Fruit fly (Drosophila melanogaster): ENCODE data around the gene Acp76A.

The Acp76A gene

DNA sequence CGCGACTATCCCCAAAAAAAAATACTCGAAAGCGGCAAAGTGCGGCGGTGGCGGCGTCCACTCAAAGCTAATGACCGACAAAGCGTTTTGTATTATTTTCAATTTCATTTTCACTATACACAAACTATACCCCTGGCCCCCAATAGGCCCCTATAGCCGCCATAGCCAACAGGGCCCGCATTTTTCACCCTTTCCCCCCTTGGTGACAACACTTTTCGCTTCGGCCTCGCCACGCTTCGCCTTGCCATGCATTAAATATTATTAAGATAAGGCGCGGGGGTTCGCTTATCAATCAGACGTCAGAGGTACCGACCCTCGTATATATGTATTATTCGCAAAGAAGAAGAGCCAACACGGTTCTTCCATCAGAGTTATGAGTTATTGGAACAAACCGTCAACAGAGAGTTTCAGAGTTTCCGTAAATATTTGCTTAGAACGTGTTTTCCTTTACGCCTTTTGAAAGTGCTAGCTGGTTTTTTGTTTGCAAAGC lies 11.6 kb downstream of the Acp76A start:
- no peak for TF ChIP-seq CG17801 (GFP tag; optimal IDR thresholded peaks at IDR 0.05; ENCODE audit: partially characterized antibody)

DNA sequence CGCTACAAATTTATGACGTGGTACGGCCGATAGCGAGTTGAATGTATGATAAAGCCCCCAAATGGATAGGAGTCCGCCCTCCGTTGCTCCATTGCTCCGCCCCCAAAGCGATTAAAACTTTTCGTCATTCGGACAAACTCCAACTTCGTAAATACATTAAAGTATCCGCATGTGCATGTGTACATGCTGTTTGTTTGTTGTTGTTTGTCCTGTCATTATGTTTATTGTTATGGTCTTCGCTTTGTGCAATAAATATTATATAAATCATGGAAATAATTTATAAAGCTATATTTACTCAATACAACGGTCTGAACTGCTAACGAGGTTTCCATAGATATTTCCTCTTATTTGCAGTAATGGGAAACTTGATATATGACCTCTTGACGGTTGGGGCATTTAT lies 14.8 kb downstream of the Acp76A start:
- no peak for TF ChIP-seq CG17801 (GFP tag; optimal IDR thresholded peaks at IDR 0.05; ENCODE audit: partially characterized antibody)

DNA sequence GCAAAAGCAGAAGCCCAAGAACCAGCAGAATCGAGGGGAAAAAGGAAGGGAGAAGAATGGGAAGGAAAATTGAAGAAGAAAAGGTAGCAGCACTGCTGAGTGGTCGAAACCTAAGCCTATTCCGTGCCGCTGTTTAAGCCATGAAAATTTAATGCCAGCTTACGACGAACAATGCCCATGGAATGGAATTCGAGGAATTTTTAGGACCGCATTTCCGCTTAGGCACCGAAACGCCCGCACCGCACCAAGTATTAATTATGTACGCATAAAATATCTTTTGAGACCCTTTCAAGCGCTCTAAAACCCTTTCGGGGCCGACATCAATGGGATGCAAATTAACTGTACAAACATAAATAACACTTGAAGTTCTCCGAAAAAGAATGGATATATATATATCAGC lies 15.7 kb downstream of the Acp76A start:
- no peak for TF ChIP-seq CG17801 (GFP tag; optimal IDR thresholded peaks at IDR 0.05; ENCODE audit: partially characterized antibody)

DNA sequence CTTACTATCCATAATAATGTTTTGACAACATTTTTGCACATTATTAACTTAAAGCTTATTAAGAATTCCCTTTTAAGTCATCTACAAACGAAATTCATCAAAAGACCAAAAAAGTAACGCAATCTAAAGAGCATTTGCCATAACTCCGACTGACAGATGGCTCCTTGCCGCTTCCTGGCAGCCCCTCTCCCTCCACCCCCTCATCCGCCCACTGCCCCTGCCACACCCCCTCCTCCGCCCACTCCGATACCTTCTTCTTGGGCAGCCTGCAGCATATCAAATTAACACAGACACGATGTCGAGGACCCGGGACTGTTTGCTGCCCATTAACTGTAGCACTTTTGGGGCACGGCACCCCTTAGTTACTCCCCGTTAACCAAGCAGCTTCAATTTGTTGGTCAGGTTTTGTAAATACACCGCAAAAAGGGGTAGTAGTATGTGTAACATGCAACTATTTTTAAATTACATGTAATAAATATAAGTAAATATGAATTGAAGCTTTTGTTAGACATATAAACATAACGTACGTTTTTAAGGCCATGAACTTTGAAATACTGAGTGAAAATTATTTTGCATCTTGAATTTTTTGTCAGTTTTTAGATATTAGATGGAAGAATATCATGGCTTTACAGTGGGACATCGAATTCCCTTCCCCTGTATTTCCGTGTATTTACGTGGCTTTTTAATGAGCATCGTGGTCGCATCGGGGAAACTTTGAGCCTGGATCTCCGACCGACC lies 16.5 kb downstream of the Acp76A start:
- no peak for TF ChIP-seq CG17801 (GFP tag; optimal IDR thresholded peaks at IDR 0.05; ENCODE audit: partially characterized antibody)

DNA sequence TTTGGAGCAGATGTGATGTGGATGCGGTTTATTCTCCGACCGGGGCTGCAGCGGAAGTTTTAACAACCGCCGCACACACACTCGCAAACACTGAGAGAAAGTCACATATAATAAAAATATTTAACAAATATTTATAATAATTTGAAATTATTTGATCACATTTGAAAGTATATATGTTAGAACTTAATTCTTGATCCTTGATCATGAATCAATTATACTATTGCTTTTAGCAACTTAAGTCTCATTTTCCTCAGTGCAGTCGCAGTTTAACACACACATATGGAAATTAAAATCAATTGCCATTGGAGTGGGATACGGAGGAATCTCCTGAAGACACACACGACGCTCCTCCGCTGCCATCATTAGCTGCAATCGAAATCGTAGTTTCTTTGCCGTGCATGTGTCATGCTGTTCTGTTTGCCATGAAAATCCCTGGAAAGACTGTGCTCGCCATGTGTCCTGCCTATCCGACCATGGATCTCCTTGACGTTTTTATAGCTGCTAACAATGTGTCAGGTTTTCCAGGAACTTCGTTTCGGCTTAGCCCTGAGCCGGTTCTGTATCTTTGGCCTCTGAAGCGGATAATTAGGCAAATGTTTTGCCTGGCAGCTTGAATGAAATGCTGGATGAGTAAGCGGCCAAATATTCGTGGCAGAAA lies 18.5 kb downstream of the Acp76A start:
- TF ChIP-seq CG17801 (GFP tag; optimal IDR thresholded peaks at IDR 0.05; ENCODE audit: partially characterized antibody) = no peak

DNA sequence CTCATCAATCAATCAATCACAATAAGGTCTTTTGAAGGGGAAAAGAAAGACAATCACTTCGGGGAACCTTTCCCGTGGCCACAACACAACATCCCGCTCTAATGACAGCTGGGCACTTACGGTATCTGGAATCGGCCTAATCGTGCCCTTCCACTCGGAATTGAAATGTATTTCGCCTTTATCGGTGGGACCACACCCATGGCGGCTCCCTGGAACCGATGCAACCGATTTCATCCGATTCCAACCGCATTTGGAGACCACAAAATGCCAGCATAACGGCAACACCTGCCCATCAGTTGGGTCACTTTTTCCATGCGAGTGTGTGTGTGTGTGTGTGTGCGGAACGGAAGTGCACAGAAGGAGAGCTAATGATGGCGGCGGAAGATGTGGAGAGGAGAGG lies 19.1 kb downstream of the Acp76A start:
- no peak for TF ChIP-seq CG17801 (GFP tag; optimal IDR thresholded peaks at IDR 0.05; ENCODE audit: partially characterized antibody)

DNA sequence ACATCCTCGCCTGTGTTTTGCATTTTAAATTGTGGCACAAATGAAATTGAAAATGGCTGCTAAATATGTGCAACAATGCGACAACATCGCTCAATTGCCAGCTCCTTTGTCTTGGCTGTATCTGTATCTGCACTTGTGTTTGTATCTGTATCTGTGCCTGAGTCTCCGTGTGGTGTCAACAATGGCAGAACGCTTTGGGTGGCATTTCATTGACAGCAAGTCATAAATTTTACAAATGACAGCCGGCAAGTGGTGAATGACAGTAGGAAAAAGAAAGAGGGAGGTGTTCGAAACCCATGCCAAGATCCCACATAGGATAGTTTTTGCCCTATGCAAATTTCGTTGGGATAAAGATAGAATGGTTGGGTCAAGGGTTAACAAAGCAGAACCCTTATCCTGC lies 20.0 kb downstream of the Acp76A start:
- no peak for TF ChIP-seq CG17801 (GFP tag; optimal IDR thresholded peaks at IDR 0.05; ENCODE audit: partially characterized antibody)

DNA sequence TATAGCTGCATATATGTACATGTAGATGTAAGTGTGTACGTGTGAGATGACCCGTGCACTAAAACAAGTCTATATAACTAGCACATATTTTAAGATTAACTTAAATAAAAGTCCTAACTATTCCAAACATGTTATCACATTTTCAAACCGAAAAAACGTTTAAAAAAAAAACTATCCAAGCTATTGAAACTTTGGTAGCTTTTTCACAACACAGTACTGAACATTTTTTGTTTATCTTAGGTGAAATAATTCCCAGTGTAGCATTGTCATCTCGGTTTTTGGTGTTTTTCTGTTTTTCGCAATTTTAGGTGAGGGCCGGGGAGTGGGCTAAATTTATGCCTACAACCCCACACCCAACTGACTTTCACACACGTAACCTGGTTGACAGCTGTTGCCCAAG lies 24.7 kb downstream of the Acp76A start:
- no peak for TF ChIP-seq CG17801 (GFP tag; optimal IDR thresholded peaks at IDR 0.05; ENCODE audit: partially characterized antibody)

DNA sequence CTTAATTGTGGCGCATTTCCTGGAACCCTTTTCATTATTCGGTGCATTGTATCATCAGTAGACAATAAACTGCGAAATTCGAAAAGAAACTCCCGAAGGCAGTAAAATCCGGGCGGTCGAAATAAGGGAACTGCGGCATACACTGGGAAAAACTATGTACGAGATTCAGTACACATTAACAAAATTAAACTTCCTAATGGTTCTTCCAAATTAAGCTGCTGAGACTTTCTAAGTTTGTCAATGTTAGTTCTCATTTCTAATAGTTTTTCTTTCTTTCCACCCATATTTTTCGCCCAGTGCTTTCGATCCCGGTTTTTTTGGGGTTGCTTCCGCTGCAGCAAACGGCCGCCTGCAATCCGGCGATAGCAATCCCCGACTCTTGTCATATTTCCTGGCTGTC lies 27.0 kb downstream of the Acp76A start:
- no peak for TF ChIP-seq CG17801 (GFP tag; optimal IDR thresholded peaks at IDR 0.05; ENCODE audit: partially characterized antibody)

DNA sequence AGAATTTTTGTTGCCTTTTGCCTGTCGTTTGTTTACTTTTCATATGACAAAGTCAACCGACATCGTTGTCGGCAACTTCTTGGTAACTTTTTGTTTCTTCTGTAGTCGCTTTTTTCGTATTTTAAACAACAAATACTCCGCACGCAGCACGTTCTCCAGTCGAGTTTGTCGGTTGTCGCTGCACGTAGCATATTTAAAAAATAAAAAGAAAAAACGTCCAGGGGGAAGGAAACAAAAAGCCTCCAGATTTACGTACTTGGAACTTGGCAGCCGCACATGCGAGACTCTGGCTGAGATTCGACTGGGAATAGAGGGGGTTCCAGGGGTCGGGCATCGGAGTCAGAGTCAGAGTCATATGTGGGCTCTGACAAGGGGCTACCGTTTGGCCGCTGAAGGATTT lies 30.1 kb downstream of the Acp76A start:
- TF ChIP-seq CG17801 (GFP tag; optimal IDR thresholded peaks at IDR 0.05; ENCODE audit: partially characterized antibody) = no peak

DNA sequence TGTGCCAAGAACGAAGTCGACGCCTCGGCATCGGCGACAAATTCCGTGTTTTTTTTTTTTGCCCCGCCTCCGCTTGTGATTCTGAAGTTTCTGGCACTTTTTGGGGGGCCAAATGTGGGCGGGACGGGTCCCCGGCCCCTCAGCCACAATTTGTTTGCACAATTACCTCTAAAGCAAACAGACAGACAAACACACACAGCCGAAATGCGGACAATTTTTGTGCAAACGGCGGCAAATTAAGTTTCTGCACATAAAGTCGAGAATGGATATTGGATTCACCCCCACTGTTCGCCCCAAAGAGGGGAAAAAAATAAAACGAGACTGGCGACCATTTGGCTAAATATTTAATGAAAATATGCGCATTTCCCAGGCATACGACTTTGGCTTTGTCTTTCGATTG lies 31.4 kb downstream of the Acp76A start:
- no peak for TF ChIP-seq CG17801 (GFP tag; optimal IDR thresholded peaks at IDR 0.05; ENCODE audit: partially characterized antibody)

DNA sequence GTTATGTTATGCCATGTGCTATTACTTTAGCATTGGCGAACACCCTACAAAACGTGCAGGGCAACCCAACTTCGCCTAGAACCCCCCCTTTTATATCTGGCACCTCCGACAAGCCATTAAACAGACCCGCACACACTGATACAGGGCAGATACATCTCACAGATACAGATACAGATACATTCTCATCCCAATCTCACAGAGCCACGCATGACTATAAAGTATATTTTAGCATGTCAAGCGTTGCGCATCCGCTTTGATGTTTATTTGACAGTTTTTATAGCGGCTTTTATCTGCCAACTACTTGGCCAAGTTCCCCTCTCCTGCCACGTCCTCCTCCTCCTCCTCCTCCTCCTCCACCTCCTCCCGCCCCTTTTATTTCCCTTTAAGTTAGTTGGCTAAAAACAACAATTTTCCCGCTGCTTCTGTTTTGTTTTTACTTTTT lies 32.5 kb downstream of the Acp76A start:
- TF ChIP-seq CG17801 (GFP tag; optimal IDR thresholded peaks at IDR 0.05; ENCODE audit: partially characterized antibody) = no peak

DNA sequence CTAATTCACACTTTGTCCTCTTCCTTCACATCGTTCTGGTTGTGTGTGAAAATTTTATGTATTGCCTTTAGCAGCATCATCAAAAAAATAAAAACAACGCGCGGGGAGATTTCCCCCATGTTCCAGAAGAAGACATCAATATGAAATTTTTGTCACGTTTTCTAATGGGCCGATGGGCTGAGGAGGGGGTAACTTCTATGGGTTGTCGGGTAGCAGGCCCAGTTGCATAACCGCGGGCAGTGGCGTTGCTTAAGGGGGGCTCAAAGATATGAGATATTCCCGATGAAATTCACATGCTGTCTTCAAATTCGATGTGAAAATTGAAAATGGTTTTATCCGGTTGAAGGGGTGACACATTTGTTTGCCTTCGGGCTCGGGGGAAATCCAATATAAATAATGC lies 33.4 kb downstream of the Acp76A start:
- no peak for TF ChIP-seq CG17801 (GFP tag; optimal IDR thresholded peaks at IDR 0.05; ENCODE audit: partially characterized antibody)

DNA sequence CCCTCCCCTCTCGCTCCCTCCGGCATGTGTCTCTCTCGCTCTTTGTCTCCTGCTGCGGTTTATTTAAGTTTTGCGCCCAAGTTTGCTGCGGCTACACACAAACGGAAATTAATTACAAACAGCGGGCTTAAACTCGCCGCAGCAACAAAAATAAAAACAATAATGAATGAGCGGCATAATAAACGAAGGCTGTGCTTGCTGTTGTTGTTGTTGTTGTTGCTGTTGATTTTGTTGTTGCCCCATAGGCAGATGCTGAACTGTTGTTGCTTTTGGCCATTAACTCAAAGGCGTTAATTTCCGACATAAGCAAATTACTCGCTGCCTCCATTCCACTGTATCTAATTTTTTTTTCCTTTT lies 35.0 kb downstream of the Acp76A start:
- no peak for TF ChIP-seq CG17801 (GFP tag; optimal IDR thresholded peaks at IDR 0.05; ENCODE audit: partially characterized antibody)

DNA sequence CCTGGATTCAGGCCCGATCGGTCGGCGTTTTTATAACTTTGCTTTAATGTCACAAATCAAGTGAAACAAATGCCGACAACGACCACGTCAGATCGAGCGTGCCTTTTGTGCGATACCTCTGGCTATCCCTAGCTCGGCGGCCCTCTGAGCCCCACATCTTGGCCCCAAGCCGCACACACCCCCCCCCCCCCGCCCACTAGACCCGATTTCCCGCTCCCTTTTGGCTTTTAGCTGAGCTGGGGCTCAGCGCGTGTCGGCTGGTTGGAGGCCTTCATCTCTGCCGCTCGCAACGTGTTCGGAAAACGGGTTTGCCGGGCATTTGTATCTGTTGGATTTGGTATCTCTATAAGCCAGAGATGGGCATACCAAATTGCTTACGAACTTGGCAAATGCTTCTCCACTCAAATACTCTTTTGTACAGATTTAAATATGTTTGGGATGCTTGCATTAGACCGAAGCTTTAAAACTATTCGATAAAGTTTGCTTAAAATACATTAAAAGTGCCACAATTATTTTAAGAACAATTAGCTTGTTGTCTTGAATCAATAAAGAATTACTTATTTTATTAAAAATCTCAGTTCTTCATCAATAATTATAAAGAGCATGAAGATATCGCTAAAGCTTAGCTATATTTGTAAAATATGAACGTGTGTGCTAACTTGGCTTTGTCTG lies 35.6 kb downstream of the Acp76A start:
- no peak for TF ChIP-seq CG17801 (GFP tag; optimal IDR thresholded peaks at IDR 0.05; ENCODE audit: partially characterized antibody)

DNA sequence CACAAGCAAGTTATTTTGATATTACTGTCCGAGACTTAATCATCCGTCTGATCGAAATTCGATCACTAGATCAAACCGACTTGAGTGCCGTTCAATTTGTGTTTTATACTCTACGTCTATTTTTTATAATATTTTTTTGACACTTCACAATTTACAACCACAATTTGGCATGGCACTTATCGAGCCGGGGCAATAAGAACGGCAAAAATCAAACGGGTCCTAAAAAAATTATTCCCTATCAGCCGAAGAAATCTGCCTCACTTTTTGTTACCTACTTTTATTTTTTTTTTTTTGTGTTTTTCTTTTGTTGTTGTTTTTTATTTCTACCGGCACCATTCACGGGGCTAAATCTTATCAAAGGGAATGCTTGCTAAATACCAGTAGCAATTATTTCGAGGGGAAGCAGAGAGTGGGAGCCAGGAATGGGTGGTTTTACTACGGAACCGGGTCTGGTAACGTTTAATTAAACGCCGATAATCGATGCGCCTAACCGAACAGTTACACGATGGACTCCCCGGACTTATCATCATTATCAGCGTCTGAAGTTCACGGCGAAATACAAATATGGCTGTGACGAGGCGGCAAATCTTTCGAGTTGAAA lies 36.3 kb downstream of the Acp76A start:
- no peak for TF ChIP-seq CG17801 (GFP tag; optimal IDR thresholded peaks at IDR 0.05; ENCODE audit: partially characterized antibody)

Data from ovary, adult (tissue).